Fruit fly (Drosophila melanogaster) whole organism, pupa: ENCODE measurements around the gene CG43725.

ENCODE experiments used
- CG10348 ChIP-seq: fragments of 200-800 bp; sonication (Bioruptor generic); IDR thresholded peaks from 2 replicates; pipeline ENCODE4 v1.3.6; 2022; ENCODE audit warnings: missing biosample characterization, missing genetic modification characterization
- CG12605 ChIP-seq: fragments of 200-800 bp; sonication (Bioruptor generic); IDR thresholded peaks from 2 replicates; pipeline ENCODE4 v1.3.6; 2022; ENCODE audit warnings: missing biosample characterization, missing genetic modification characterization
- CG13204 ChIP-seq: fragments of 200-800 bp; sonication (Bioruptor generic); optimal IDR thresholded peaks from 2 replicates; lab custom pipeline; 2018; ENCODE audit warnings: missing biosample characterization, mild to moderate bottlenecking, missing genetic modification characterization, moderate library complexity
- CG14655 ChIP-seq: fragments of 200-800 bp; sonication (Bioruptor generic); optimal IDR thresholded peaks from 3 replicates; lab custom pipeline; 2017; ENCODE audit warnings: mild to moderate bottlenecking, missing biosample characterization, missing genetic modification reagents, missing genetic modification characterization
- CG15710 ChIP-seq: fragments of 200-800 bp; sonication (Bioruptor generic); optimal IDR thresholded peaks from 2 replicates; lab custom pipeline; 2018; ENCODE audit warnings: missing biosample characterization, mild to moderate bottlenecking, missing genetic modification characterization, moderate library complexity
- CG17806 ChIP-seq: fragments of 200-800 bp; sonication (Bioruptor generic); optimal IDR thresholded peaks from 2 replicates; lab custom pipeline; 2018; ENCODE audit warnings: missing biosample characterization, mild to moderate bottlenecking, missing genetic modification characterization, moderate library complexity
- CG32121 ChIP-seq: fragments of 200-800 bp; sonication (Bioruptor generic); IDR thresholded peaks from 2 replicates; pipeline ENCODE4 v1.3.6; 2022; ENCODE audit warnings: missing biosample characterization, missing genetic modification characterization
- CG34367 ChIP-seq: fragments of 200-800 bp; sonication (Bioruptor generic); optimal IDR thresholded peaks from 2 replicates; lab custom pipeline; 2018; ENCODE audit warnings: missing biosample characterization, mild to moderate bottlenecking, missing genetic modification characterization
- CG4496 ChIP-seq: fragments of 200-800 bp; sonication (Bioruptor generic); IDR thresholded peaks from 3 replicates; pipeline ENCODE4 v1.3.6; 2022; ENCODE audit warnings: missing biosample characterization, missing genetic modification characterization
- CG8159 ChIP-seq: fragments of 200-800 bp; sonication (Bioruptor generic); optimal IDR thresholded peaks from 3 replicates; lab custom pipeline; 2018; ENCODE audit warnings: missing biosample characterization, mild to moderate bottlenecking, missing genetic modification characterization, moderate library complexity
- CG8301 ChIP-seq: fragments of 200-800 bp; sonication (Bioruptor generic); optimal IDR thresholded peaks from 2 replicates; lab custom pipeline; 2018; ENCODE audit warnings: missing biosample characterization, mild to moderate bottlenecking, missing genetic modification characterization
- CG9948 ChIP-seq: fragments of 200-800 bp; sonication (Bioruptor generic); optimal IDR thresholded peaks from 2 replicates; lab custom pipeline; 2018; ENCODE audit warnings: missing biosample characterization, mild to moderate bottlenecking, missing genetic modification characterization, moderate library complexity
- D1 ChIP-seq: fragments of 200-800 bp; sonication (Bioruptor generic); optimal IDR thresholded peaks from 2 replicates; lab custom pipeline; 2018; ENCODE audit warnings: missing biosample characterization, mild to moderate bottlenecking, missing genetic modification characterization, moderate library complexity
- EcR ChIP-seq: fragments of 200-800 bp; sonication (Bioruptor generic); optimal IDR thresholded peaks from 3 replicates; lab custom pipeline; 2019; ENCODE audit warnings: missing biosample characterization, missing genetic modification characterization, mild to moderate bottlenecking, moderate library complexity, missing genetic modification reagents
- Ets98B ChIP-seq: fragments of 200-800 bp; sonication (Bioruptor generic); IDR thresholded peaks from 2 replicates; pipeline ENCODE4 v1.3.6; 2022; ENCODE audit warnings: missing biosample characterization, missing genetic modification characterization
- Pif1A ChIP-seq: fragments of 200-800 bp; sonication (Bioruptor generic); optimal IDR thresholded peaks from 3 replicates; lab custom pipeline; 2016; ENCODE audit warnings: missing biosample characterization, missing genetic modification characterization
- Pif1B ChIP-seq: fragments of 200-800 bp; sonication (Bioruptor generic); optimal IDR thresholded peaks from 3 replicates; lab custom pipeline; 2016; ENCODE audit warnings: missing biosample characterization, missing genetic modification characterization
- Snoo ChIP-seq: fragments of 200-800 bp; sonication (Bioruptor generic); optimal IDR thresholded peaks from 3 replicates; lab custom pipeline; 2017; ENCODE audit warnings: missing biosample characterization, mild to moderate bottlenecking, missing genetic modification characterization, inconsistent platforms
- fd96Ca ChIP-seq: fragments of 200-800 bp; sonication (Bioruptor generic); IDR thresholded peaks from 3 replicates; pipeline ENCODE4 v1.3.6; 2022; ENCODE audit warnings: missing biosample characterization, missing genetic modification characterization
- gl ChIP-seq: fragments of 200-800 bp; sonication (Bioruptor generic); optimal IDR thresholded peaks from 2 replicates; lab custom pipeline; 2018; ENCODE audit warnings: missing biosample characterization, mild to moderate bottlenecking, missing genetic modification characterization
- rn ChIP-seq: fragments of 200-800 bp; sonication (Bioruptor generic); IDR thresholded peaks from 2 replicates; pipeline ENCODE4 v1.3.6; 2022; ENCODE audit warnings: missing biosample characterization, missing genetic modification characterization

The CG43725 gene

DNA sequence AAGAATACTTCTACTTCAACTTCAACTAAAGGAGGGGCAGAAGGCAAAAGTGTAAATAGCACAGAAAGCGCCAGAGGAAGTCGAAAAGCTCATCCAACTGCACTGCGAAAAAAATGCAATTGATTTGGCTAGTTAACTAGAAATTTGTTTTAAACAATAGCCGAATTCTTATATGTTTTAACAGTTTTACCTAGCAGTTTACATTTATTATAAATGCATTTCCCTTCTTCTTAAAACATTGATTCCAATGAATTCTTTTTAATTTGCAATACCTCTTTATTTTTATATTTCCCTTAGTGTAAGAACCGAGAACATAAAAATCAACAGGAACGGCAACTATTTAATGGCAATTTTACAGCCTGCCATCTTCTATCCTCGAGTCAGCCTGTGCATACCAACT is 27.0 kb upstream of the CG43725 start:
- TF ChIP-seq CG12605 (GFP tag; lab: Robert Waterston, UW), result no peak
- TF ChIP-seq CG8159, result peak; percentile 67
- peak; percentile 66 for TF ChIP-seq CG17806
- TF ChIP-seq CG32121 (GFP tag; lab: Robert Waterston, UW), result no peak
- TF ChIP-seq gl (tag; lab: Kevin White, UChicago), result peak; percentile 18
- no peak for TF ChIP-seq CG15710 (tag; lab: Kevin White, UChicago)
- no peak for TF ChIP-seq CG10348
- TF ChIP-seq CG13204 (GFP tag; lab: Kevin White, UChicago), result no peak
- TF ChIP-seq Pif1A (GFP tag; lab: Kevin White, UChicago), result peak; percentile 14
- no peak for TF ChIP-seq D1 (tag; lab: Kevin White, UChicago)
- TF ChIP-seq fd96Ca (GFP tag; lab: Robert Waterston, UW), result no peak
- no peak for TF ChIP-seq Ets98B (GFP tag; lab: Robert Waterston, UW)
- peak; percentile 51 for TF ChIP-seq CG8301 (tag; lab: Kevin White, UChicago)
- peak; percentile 52 for TF ChIP-seq CG9948 (tag; lab: Kevin White, UChicago)
- TF ChIP-seq CG14655 (GFP tag; lab: Kevin White, UChicago), result peak; percentile 70
- TF ChIP-seq Pif1B, result peak; percentile 8

DNA sequence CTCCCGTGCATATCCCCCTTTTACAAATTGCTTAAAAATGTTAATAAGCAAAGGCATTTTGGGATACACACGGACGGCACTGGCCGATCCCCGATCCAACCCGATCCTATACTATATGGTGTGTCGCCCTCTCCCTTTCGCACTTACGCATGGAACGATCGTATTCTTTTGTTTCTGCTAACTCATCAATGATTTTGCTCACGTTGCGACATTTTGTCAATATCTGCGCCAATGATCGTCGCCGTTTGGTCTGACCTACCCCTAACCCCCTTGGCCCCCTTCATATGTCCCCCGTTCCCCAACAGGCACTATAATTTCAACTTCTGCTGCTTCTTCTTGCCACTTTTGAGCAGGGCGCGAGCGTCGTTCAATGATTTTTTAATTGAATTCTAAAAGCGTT is 25.6 kb upstream of the CG43725 start:
- TF ChIP-seq CG34367 (no peak), D1 (tag; lab: Kevin White, UChicago) (no peak), CG15710 (tag; lab: Kevin White, UChicago) (no peak), CG8301 (tag; lab: Kevin White, UChicago) (no peak), fd96Ca (GFP tag; lab: Robert Waterston, UW) (no peak), rn (no peak), CG14655 (GFP tag; lab: Kevin White, UChicago) (no peak), EcR (peak; percentile 41), CG13204 (GFP tag; lab: Kevin White, UChicago) (peak; percentile 5), CG12605 (GFP tag; lab: Robert Waterston, UW) (no peak)

- TF ChIP-seq fd96Ca (GFP tag; lab: Robert Waterston, UW) (no peak), CG14655 (GFP tag; lab: Kevin White, UChicago) (no peak), CG12605 (GFP tag; lab: Robert Waterston, UW) (no peak), CG17806 (peak; percentile 29), CG8301 (tag; lab: Kevin White, UChicago) (no peak), EcR (peak; percentile 27), CG13204 (GFP tag; lab: Kevin White, UChicago) (no peak), CG32121 (GFP tag; lab: Robert Waterston, UW) (no peak), rn (no peak), CG34367 (peak; percentile 13), CG4496 (0 out of 3 replicates have a peak, but pooled peaks have one; percentile 11), Pif1B (no peak), CG9948 (tag; lab: Kevin White, UChicago) (peak; percentile 15), CG15710 (tag; lab: Kevin White, UChicago) (peak; percentile 54), CG10348 (no peak), Pif1A (GFP tag; lab: Kevin White, UChicago) (peak; percentile 74), Snoo (tag; lab: Kevin White, UChicago) (no peak), CG8159 (peak; percentile 58), Ets98B (GFP tag; lab: Robert Waterston, UW) (no peak), gl (tag; lab: Kevin White, UChicago) (no peak), D1 (tag; lab: Kevin White, UChicago) (no peak)
These were observed 23.4 kb upstream of the CG43725 start for dm6 chr2L:11051644-11052492.

DNA sequence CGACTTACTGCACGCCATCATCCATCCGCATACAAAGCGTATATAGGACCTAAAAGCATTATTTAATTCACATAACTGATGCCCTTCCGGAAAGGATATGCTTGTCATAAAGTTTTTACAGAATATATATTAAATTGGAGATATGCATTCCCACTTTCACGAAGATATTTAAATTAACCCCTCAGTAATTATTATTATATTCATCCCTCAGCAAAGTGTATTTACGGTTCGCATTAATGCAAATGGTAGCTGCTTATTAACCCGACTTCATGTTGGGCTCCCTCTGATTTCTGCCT is 22.9 kb upstream of the CG43725 start:
- TF ChIP-seq CG4496, result peak; percentile 17; the same call in 1 of the 3 replicates
- no peak for TF ChIP-seq Ets98B (GFP tag; lab: Robert Waterston, UW)
- peak; percentile 86 for TF ChIP-seq CG8159
- peak; percentile 83 for TF ChIP-seq CG15710 (tag; lab: Kevin White, UChicago)
- TF ChIP-seq Pif1A (GFP tag; lab: Kevin White, UChicago), result peak; percentile 88
- no peak for TF ChIP-seq CG10348
- TF ChIP-seq CG9948 (tag; lab: Kevin White, UChicago), result peak; percentile 80
- no peak for TF ChIP-seq Snoo (tag; lab: Kevin White, UChicago)
- TF ChIP-seq gl (tag; lab: Kevin White, UChicago), result peak; percentile 32
- TF ChIP-seq CG8301 (tag; lab: Kevin White, UChicago), result peak; percentile 27
- TF ChIP-seq CG32121 (GFP tag; lab: Robert Waterston, UW), result no peak
- peak; percentile 82 for TF ChIP-seq CG17806
- TF ChIP-seq CG13204 (GFP tag; lab: Kevin White, UChicago), result no peak
- TF ChIP-seq D1 (tag; lab: Kevin White, UChicago), result peak; percentile 67
- peak; percentile 51 for TF ChIP-seq CG34367
- no peak for TF ChIP-seq EcR
- TF ChIP-seq CG12605 (GFP tag; lab: Robert Waterston, UW), result no peak
- TF ChIP-seq fd96Ca (GFP tag; lab: Robert Waterston, UW), result no peak
- peak; percentile 53 for TF ChIP-seq CG14655 (GFP tag; lab: Kevin White, UChicago)
- TF ChIP-seq Pif1B, result no peak
- TF ChIP-seq rn, result no peak

DNA sequence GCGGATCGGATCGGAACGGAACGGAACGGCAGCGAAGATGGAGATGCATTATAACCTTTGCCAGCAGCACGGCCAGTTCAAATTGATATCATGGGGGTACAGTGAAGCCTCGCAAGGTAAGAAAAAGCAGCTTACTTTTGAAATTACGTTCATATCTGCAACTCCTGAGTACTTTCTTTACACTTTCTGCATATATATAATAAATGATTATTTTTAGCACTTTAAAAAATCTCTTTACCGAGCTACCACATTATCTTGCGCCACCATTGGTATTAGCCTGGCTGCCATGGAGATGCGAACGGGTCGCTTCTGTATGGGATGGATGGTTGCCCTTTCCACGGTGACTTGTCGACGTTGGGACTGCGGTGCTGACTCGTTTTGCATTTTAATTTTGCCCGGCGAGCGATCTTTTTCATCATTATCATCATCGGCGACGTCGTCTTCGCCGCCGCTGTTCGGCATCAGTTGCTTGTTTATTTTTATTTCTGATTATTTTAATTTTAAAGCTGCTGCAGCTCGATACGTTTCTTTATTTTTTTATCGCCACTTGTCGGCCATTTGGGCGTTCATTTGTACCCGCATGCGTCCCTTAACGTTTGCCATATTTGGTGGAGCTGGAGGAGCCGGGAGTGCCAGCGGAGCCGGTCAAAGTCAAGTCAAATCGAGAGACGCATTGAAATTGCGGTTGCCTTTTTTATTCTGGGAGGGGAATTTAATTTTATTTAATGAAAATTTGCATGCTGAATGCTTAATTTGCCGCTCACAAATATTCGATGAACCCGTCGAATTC is 22.1 kb upstream of the CG43725 start:
- TF ChIP-seq rn, result peak; percentile 78; the same call in 1 of the 2 replicates
- no peak for TF ChIP-seq CG10348
- TF ChIP-seq CG9948 (tag; lab: Kevin White, UChicago), result peak; percentile 84
- TF ChIP-seq CG17806, result peak; percentile 84
- peak; percentile 84 for TF ChIP-seq fd96Ca (GFP tag; lab: Robert Waterston, UW)
- TF ChIP-seq Pif1B, result peak; percentile 91
- TF ChIP-seq Pif1A (GFP tag; lab: Kevin White, UChicago), result peak; percentile 78
- 0 out of 2 replicates have a peak, but pooled peaks have one; percentile 45 for TF ChIP-seq CG12605 (GFP tag; lab: Robert Waterston, UW)
- peak; percentile 91 for TF ChIP-seq CG8159
- TF ChIP-seq CG14655 (GFP tag; lab: Kevin White, UChicago), result peak; percentile 75
- peak; percentile 92 for TF ChIP-seq CG15710 (tag; lab: Kevin White, UChicago)
- TF ChIP-seq CG4496, result peak; percentile 78
- peak; percentile 90 for TF ChIP-seq Snoo (tag; lab: Kevin White, UChicago)
- peak; percentile 95 for TF ChIP-seq CG13204 (GFP tag; lab: Kevin White, UChicago)
- TF ChIP-seq D1 (tag; lab: Kevin White, UChicago), result peak; percentile 25
- TF ChIP-seq CG8301 (tag; lab: Kevin White, UChicago), result peak; percentile 62
- peak; percentile 77 for TF ChIP-seq CG34367
- peak; percentile 71 for TF ChIP-seq Ets98B (GFP tag; lab: Robert Waterston, UW)
- TF ChIP-seq EcR, result peak; percentile 85
- TF ChIP-seq CG32121 (GFP tag; lab: Robert Waterston, UW), result no peak; the same call in 1 of the 2 replicates
- peak; percentile 69 for TF ChIP-seq gl (tag; lab: Kevin White, UChicago)
